Fruit fly (Drosophila melanogaster): Measurements from ENCODE around the gene Wnk.

Gene Wnk

dm6 chr3L:21507354-21507928 lies 47.3 kb downstream of the Wnk start, which contains the start of the genes Glg1 and M6:
TSS of gene Glg1 (minus strand) at chr3L:21507538.
TSS of gene M6 (plus strand) at chr3L:21507852.
- TF ChIP-seq cas (GFP tag; IDR thresholded peaks at IDR 0.05) (no peak), so (GFP tag; IDR thresholded peaks at IDR 0.05) (no peak), CG12744 (GFP tag; optimal IDR thresholded peaks at IDR 0.05) (peak; percentile 48), Mes4 (GFP tag; optimal IDR thresholded peaks at IDR 0.05) (no peak), gfzf (GFP tag; optimal IDR thresholded peaks at IDR 0.05) (peak; percentile 15), HLH54F (GFP tag; optimal IDR thresholded peaks at IDR 0.05) (peak; percentile 76), croc (GFP tag; conservative IDR thresholded peaks at IDR 0.05) (0 out of 3 replicates have a peak, but pooled peaks have one; percentile 16), CG13287 (GFP tag; IDR thresholded peaks at IDR 0.05; ENCODE audit: partially characterized antibody) (peak; percentile 93), YL-1 (GFP tag; optimal IDR thresholded peaks at IDR 0.05) (peak; percentile 78), sens-2 (GFP tag; IDR thresholded peaks at IDR 0.05) (peak; percentile 35; the same call in 1 of the 2 replicates), zf30C (GFP tag; optimal IDR thresholded peaks at IDR 0.05) (no peak), Hand (GFP tag; optimal IDR thresholded peaks at IDR 0.05) (no peak), Med (GFP tag) (peak; percentile 90), Lim3 (GFP tag; IDR thresholded peaks at IDR 0.05) (no peak), eve (GFP tag; optimal IDR thresholded peaks at IDR 0.05) (no peak), CG3281 (GFP tag; optimal IDR thresholded peaks at IDR 0.05) (peak; percentile 69), sna (GFP tag; IDR thresholded peaks at IDR 0.05; ENCODE audit: partially characterized antibody) (peak; percentile 95), CG4707 (GFP tag; optimal IDR thresholded peaks at IDR 0.05) (no peak), CG9727 (GFP tag; optimal IDR thresholded peaks at IDR 0.05) (peak; percentile 67), CG12769 (tag; optimal IDR thresholded peaks at IDR 0.05) (peak; percentile 80), ATbp (GFP tag; optimal IDR thresholded peaks at IDR 0.05) (peak; percentile 2), CG12391 (tag; optimal IDR thresholded peaks at IDR 0.05) (peak; percentile 80), Side (GFP tag; optimal IDR thresholded peaks at IDR 0.05) (peak; percentile 41), Rfx (GFP tag; IDR thresholded peaks at IDR 0.05) (peak; percentile 85), slbo (GFP tag; IDR thresholded peaks at IDR 0.05) (peak; percentile 85), CG5180 (GFP tag; optimal IDR thresholded peaks at IDR 0.05) (no peak), Opbp (GFP tag; IDR thresholded peaks at IDR 0.05; ENCODE audit: partially characterized antibody) (peak; percentile 89), Mad (GFP tag; optimal IDR thresholded peaks at IDR 0.05) (peak; percentile 25), Deaf1 (tag; optimal IDR thresholded peaks at IDR 0.05) (peak; percentile 59), B-H2 (GFP tag; optimal IDR thresholded peaks at IDR 0.05) (peak; percentile 51), pb (GFP tag; optimal IDR thresholded peaks at IDR 0.05) (peak; percentile 56), D19A (tag; optimal IDR thresholded peaks at IDR 0.05) (peak; percentile 51), Bdp1 (GFP tag; optimal IDR thresholded peaks at IDR 0.05) (peak; percentile 38), vvl (GFP tag; IDR thresholded peaks at IDR 0.05) (peak; percentile 64; the same call in 1 of the 2 replicates), stwl (tag; optimal IDR thresholded peaks at IDR 0.05) (peak; percentile 49), exex (tag; optimal IDR thresholded peaks at IDR 0.05) (peak; percentile 34), Fer3 (tag; optimal IDR thresholded peaks at IDR 0.05) (peak; percentile 17), CG9609 (GFP tag; optimal IDR thresholded peaks at IDR 0.05) (peak; percentile 63), row (GFP tag; IDR thresholded peaks at IDR 0.05) (peak; percentile 96), CG2120 (GFP tag; optimal IDR thresholded peaks at IDR 0.05) (peak; percentile 89), NfI (GFP tag; optimal IDR thresholded peaks at IDR 0.05) (peak; percentile 69), CG9215 (GFP tag; IDR thresholded peaks at IDR 0.05) (peak; percentile 66), cwo (GFP tag; optimal IDR thresholded peaks at IDR 0.05) (peak; percentile 47), Dek (tag; optimal IDR thresholded peaks at IDR 0.05) (peak; percentile 53), CG6813 (GFP tag; optimal IDR thresholded peaks at IDR 0.05) (no peak), Myb (GFP tag; optimal IDR thresholded peaks at IDR 0.05) (peak; percentile 70), Sin3A (optimal IDR thresholded peaks at IDR 0.05) (peak; percentile 79), Lpt (GFP tag; optimal IDR thresholded peaks at IDR 0.05) (no peak), psq (GFP tag; optimal IDR thresholded peaks at IDR 0.05) (peak; percentile 19), CG31365 (tag; optimal IDR thresholded peaks at IDR 0.05) (no peak)
